Worm (Caenorhabditis elegans) whole organism, dauer: ENCODE data around the gene ZC317.2.
"Not testable (repeated sequence)": the region's sequence is repeated elsewhere in the genome, so short reads cannot be mapped to it uniquely, and the experiment has no call there.

ENCODE experiments used
- unc-62 ChIP-seq: sonication (generic microtip); optimal IDR thresholded peaks from 2 replicates; lab custom pipeline; 2017; ENCODE audit warnings: missing biosample characterization, missing genetic modification reagents, missing genetic modification characterization

Gene ZC317.2

ce11 chrV:5454955-5455354, 5.0 kb upstream of the ZC317.2 start:
- TF ChIP-seq unc-62 (GFP tag; lab: Kevin White, UChicago) = no peak

DNA sequence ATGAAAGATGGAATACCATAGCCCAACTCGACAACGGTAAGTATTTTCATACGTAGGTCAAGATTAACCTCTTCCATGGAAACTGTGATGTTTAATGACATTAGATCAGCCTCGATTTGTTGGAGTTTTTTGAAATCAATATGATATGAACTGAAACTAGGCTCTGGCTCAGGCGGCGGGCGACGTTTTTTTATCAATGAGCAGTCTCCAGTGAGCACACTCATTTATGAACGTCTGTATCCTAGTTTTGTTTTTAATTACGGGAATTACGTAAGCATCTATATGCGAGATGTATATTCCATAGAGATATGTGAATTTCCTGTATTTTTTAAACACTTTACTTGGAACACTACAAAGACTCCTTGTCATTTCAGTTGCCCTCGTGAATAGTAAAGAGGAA, 3.0 kb downstream of the ZC317.2 start, which contains the start of gene srg-67:
Gene srg-67 (minus strand): TSS at position 101 of the 400 bp plus-strand sequence.
- no peak for TF ChIP-seq unc-62 (GFP tag; lab: Kevin White, UChicago)

- no peak for TF ChIP-seq unc-62 (GFP tag; lab: Kevin White, UChicago)
Measured at ce11 chrV:5465335-5465734, 5.4 kb downstream of the ZC317.2 start, which contains the start of gene srg-68. TSS of gene srg-68 (minus strand) at chrV:5465435.

- TF ChIP-seq unc-62 (GFP tag; lab: Kevin White, UChicago) = not testable (repeated sequence)
Measured at ce11 chrV:5468489-5468888, 8.6 kb downstream of the ZC317.2 start, which contains the start of gene ZC317.6. TSS of gene ZC317.6 (minus strand) at chrV:5468589.

- TF ChIP-seq unc-62 (GFP tag; lab: Kevin White, UChicago) = not testable (repeated sequence)
Measured at ce11 chrV:5470930-5471329, 11.0 kb downstream of the ZC317.2 start, which contains the start of gene ZC317.7. TSS of gene ZC317.7 (minus strand) at chrV:5471030.

ce11 chrV:5477719-5478118, 17.8 kb downstream of the ZC317.2 start:
- TF ChIP-seq unc-62 (GFP tag; lab: Kevin White, UChicago) = no peak

ce11 chrV:5482315-5482714, 22.4 kb downstream of the ZC317.2 start, which contains the start of gene srg-66:
TSS of gene srg-66 (minus strand) at chrV:5482415.
- TF ChIP-seq unc-62 (GFP tag; lab: Kevin White, UChicago) = no peak

DNA sequence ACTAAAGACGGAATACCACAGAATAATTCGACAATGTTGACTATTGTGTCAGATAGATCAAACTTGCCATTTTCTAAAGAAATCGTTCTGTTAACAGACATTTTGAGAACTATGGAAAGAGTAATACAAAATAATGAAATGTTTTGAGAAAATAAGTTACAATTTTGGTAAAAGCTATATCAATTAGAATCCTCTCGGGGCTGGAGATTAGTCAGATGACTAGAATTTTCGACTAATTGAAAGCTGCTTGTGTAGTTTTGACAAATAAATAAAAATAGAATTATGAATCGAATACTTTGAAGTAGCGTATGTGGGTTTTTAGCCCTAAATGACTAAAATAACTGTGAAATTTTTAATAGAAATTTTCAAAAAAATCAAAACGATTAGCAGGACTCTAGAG, 25.0 kb downstream of the ZC317.2 start, which contains the start of gene srg-65:
Gene srg-65 (minus strand): TSS at position 101 of the 400 bp plus-strand sequence.
- TF ChIP-seq unc-62 (GFP tag; lab: Kevin White, UChicago) = no peak

DNA sequence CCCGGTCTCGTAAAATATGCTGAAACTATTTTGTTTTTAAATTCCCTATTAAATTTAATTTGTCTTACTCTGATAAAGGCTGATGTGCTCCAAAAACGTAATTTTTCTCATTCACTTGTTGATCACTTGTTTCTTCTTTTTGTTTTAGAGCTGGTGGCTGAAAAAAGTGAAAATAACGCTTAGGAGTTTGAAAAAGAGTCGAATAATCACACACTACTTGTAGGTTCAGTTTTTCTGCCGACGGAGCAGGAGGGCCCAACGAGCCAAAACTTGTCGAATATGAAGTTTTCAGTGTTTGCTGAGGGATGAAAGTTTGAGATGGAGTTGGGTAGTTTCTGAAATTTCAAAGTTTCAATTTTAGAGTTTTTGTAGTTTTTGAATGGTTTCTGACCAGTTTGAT, 27.3 kb downstream of the ZC317.2 start:
- TF ChIP-seq unc-62 (GFP tag; lab: Kevin White, UChicago) = no peak

- TF ChIP-seq unc-62 (GFP tag; lab: Kevin White, UChicago) = no peak
Measured at ce11 chrV:5488766-5489165, 28.9 kb downstream of the ZC317.2 start, which contains the start of gene grl-18. TSS of gene grl-18 (minus strand) at chrV:5488866.

DNA sequence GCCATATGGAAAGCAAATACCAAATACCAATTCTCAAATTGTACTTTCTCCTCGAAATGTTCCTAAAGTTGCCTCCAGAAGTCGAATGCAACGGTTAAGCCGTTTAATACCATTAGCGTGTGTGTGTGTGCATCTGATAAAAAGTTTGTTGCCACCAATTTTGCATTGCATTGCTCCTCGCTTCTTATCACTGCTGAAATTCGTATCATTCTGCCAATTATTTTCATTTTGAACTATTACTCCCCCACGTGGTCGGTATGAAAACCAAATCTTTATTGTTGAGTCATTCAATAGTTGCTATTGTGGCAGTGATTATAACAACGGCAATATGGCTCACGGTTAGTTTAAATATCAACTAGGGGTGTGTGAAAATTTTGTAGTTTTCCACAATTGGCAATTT, 30.3 kb downstream of the ZC317.2 start, which contains the start of gene T05C3.6:
Gene T05C3.6 (plus strand): TSS at position 241 of the 400 bp plus-strand sequence.
- TF ChIP-seq unc-62 (GFP tag; lab: Kevin White, UChicago) = no peak

DNA sequence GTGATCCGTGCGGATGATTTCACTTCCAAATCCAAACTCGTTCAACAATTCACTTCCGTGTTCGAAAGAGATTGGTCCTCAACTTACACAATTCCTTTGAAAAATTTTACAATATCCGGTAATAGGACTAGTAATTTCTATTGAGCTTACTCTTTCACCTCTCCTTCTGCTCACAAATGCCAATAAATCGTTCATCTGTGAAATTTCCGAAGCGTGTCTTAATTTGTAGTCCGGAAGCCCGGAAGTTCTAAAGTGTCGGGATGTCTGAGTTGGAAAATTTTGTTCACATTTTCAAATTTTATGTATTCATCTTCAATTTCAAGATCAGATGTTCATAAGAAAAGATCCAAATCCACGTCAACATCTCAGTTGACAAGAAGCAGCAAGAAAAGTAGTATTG, 33.5 kb downstream of the ZC317.2 start, which contains the start of gene T05C3.2:
Gene T05C3.2 (plus strand): TSS at position 301 of the 400 bp plus-strand sequence.
- no peak for TF ChIP-seq unc-62 (GFP tag; lab: Kevin White, UChicago)

DNA sequence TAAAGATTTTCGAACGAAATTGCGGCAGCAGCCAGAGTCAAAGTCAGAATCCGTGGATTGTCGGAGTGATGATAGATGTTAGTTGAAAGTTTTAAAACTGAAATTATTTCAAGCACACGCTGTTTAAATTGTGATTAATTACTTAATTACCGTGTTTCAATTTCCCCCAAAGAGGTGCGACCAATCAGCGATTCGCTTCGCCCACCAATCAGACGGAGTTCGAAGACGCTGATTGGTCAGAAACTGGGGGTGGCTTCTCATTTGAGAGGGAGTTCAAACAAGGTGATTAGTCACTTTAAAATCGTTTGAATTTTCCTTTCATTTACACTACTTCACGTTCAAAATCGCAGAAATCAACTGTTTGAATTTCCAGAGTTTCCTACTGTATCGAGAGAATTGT, 39.6 kb downstream of the ZC317.2 start:
- no peak for TF ChIP-seq unc-62 (GFP tag; lab: Kevin White, UChicago)

ce11 chrV:5502701-5503100, 42.8 kb downstream of the ZC317.2 start:
- no peak for TF ChIP-seq unc-62 (GFP tag; lab: Kevin White, UChicago)

DNA sequence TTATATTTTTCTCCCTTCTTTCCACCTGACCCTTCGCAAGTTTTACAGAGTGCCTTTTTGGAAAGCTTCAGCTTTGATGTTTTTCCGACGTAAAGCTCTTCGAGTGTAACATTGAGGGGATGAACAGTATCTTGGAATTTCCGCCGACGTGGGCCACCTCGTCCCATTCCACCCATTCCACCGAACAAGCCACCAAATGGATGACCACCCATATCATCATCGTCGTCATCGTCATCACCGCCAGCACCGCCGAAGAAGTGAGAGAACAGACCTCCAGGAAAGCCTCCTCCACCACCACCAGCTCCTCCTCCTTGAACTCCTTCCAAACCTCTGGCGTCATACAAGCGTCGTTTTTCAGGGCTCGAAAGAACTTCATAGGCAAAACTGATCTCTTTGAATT, 44.4 kb downstream of the ZC317.2 start:
- TF ChIP-seq unc-62 (GFP tag; lab: Kevin White, UChicago) = no peak

DNA sequence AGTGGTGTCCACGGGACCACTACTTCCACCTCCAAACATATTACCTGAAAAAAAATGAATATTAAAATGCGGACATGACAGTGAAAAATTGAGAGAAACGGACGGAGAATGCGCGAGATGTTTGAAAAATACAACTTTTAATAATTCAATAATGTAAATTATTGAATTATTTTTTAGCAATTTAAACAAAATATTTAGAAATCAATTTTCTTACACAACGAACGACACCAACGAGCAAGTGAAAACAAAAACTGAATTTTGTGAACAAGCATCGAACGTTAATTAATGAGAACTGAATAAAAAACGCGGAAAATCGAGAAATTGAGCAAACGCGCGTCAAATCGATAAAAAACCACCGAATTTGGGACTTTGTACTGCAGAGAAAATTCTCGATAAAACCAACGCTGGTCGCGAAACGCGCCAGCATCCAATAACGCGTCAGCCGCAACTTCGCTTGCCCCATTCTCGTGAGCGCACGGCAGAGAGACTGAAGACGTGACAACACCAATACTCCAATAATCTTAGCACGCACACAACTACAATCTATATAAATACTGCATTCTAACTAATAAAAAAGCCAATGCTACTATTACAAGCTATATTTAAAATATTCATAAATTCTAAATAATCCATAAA, 45.0 kb downstream of the ZC317.2 start, which contains the start of the genes dnj-19 and nhr-47:
Gene dnj-19 (minus strand): TSS at position 51 of the 636 bp plus-strand sequence.
Gene nhr-47 (plus strand): TSS at position 447 of the 636 bp plus-strand sequence.
- no peak for TF ChIP-seq unc-62 (GFP tag; lab: Kevin White, UChicago)

- TF ChIP-seq unc-62 (GFP tag; lab: Kevin White, UChicago) = no peak
Measured at ce11 chrV:5509134-5509533, 49.2 kb downstream of the ZC317.2 start.
